Fruit fly (Drosophila melanogaster) whole organism, embryonic: Measurements from ENCODE around the gene CG33489.

Experiments
- ATbp ChIP-seq: fragments of 200-800 bp; sonication (Bioruptor generic); optimal IDR thresholded peaks from 2 replicates; lab custom pipeline; 2017; ENCODE audit warnings: missing biosample characterization, mild to moderate bottlenecking, missing genetic modification characterization, missing genetic modification reagents
- Aef1 ChIP-seq: fragments of 200-800 bp; sonication (Bioruptor generic); IDR thresholded peaks from 3 replicates; pipeline ENCODE4 v1.3.6; 2022; ENCODE audit warnings: missing biosample characterization, missing genetic modification characterization
- Bgb ChIP-seq: fragments of 200-800 bp; sonication (Bioruptor generic); IDR thresholded peaks from 2 replicates; pipeline ENCODE4 v1.3.6; 2022; ENCODE audit warnings: missing biosample characterization, missing genetic modification characterization; ENCODE audit not compliant: partially characterized antibody
- CG10543 ChIP-seq: fragments of 200-800 bp; sonication (Bioruptor generic); optimal IDR thresholded peaks from 3 replicates; lab custom pipeline; 2017; ENCODE audit warnings: missing biosample characterization, mild to moderate bottlenecking, missing genetic modification characterization, moderate library complexity
- CG11456 ChIP-seq: fragments of 200-800 bp; sonication (Bioruptor generic); IDR thresholded peaks from 3 replicates; pipeline ENCODE4 v1.3.6; 2022; ENCODE audit warnings: missing biosample characterization, missing genetic modification characterization
- CG12391 ChIP-seq: fragments of 200-800 bp; sonication (Bioruptor generic); optimal IDR thresholded peaks from 3 replicates; lab custom pipeline; 2018; ENCODE audit warnings: missing biosample characterization, mild to moderate bottlenecking, missing genetic modification characterization, moderate library complexity
- CG12659 ChIP-seq: fragments of 200-800 bp; sonication (Bioruptor generic); optimal IDR thresholded peaks from 3 replicates; lab custom pipeline; 2017; ENCODE audit warnings: mild to moderate bottlenecking, missing biosample characterization, missing genetic modification reagents, missing genetic modification characterization
- CG17359 ChIP-seq: fragments of 200-800 bp; sonication (Bioruptor generic); optimal IDR thresholded peaks from 3 replicates; lab custom pipeline; 2018; ENCODE audit warnings: missing biosample characterization, mild to moderate bottlenecking, missing genetic modification characterization, moderate library complexity
- CG1792 ChIP-seq: fragments of 200-800 bp; sonication (Bioruptor generic); optimal IDR thresholded peaks from 2 replicates; lab custom pipeline; 2016; ENCODE audit warnings: missing biosample characterization, missing genetic modification characterization
- CG1832 ChIP-seq: fragments of 200-800 bp; sonication (Bioruptor generic); optimal IDR thresholded peaks from 2 replicates; lab custom pipeline; 2017; ENCODE audit warnings: missing biosample characterization, mild to moderate bottlenecking, missing genetic modification characterization, inconsistent platforms
- CG2120 ChIP-seq: fragments of 200-800 bp; sonication (Bioruptor generic); optimal IDR thresholded peaks from 3 replicates; lab custom pipeline; 2016; ENCODE audit warnings: missing biosample characterization, missing genetic modification characterization
- CG2678 ChIP-seq: fragments of 200-800 bp; sonication (Bioruptor generic); optimal IDR thresholded peaks from 3 replicates; lab custom pipeline; 2019; ENCODE audit warnings: missing biosample characterization, mild to moderate bottlenecking, missing genetic modification characterization, moderate library complexity
- CG2712 ChIP-seq: fragments of 200-800 bp; optimal IDR thresholded peaks from 3 replicates; lab custom pipeline; 2019; ENCODE audit warnings: missing biosample characterization, mild to moderate bottlenecking, missing genetic modification characterization, moderate library complexity
- CG32532 ChIP-seq: fragments of 200-800 bp; sonication (Bioruptor generic); IDR thresholded peaks from 2 replicates; pipeline ENCODE4 v1.3.6; 2022; ENCODE audit warnings: missing biosample characterization, missing genetic modification characterization
- CG34376 ChIP-seq: fragments of 200-800 bp; sonication (Bioruptor generic); optimal IDR thresholded peaks from 2 replicates; lab custom pipeline; 2018; ENCODE audit warnings: missing biosample characterization, mild to moderate bottlenecking, missing genetic modification characterization
- CG4730 ChIP-seq: fragments of 200-800 bp; sonication (Bioruptor generic); IDR thresholded peaks from 2 replicates; pipeline ENCODE4 v1.3.6; 2022; ENCODE audit warnings: missing biosample characterization, missing genetic modification characterization
- CG5245 ChIP-seq: fragments of 200-800 bp; sonication (Bioruptor generic); optimal IDR thresholded peaks from 3 replicates; lab custom pipeline; 2016; ENCODE audit warnings: missing biosample characterization, missing genetic modification characterization
- CG7556 ChIP-seq: fragments of 200-800 bp; sonication (Bioruptor generic); optimal IDR thresholded peaks from 2 replicates; lab custom pipeline; 2017; ENCODE audit warnings: missing biosample characterization, mild to moderate bottlenecking, missing genetic modification characterization
- CG8388 ChIP-seq: fragments of 200-800 bp; sonication (Bioruptor generic); optimal IDR thresholded peaks from 2 replicates; lab custom pipeline; 2019; ENCODE audit warnings: missing biosample characterization, mild to moderate bottlenecking, missing genetic modification characterization, moderate library complexity
- CoRest ChIP-seq: fragments of 200-800 bp; sonication (Bioruptor generic); optimal IDR thresholded peaks from 3 replicates; lab custom pipeline; 2018; ENCODE audit warnings: missing biosample characterization, mild to moderate bottlenecking, missing genetic modification characterization, moderate library complexity
- Deaf1 ChIP-seq: fragments of 200-800 bp; optimal IDR thresholded peaks from 3 replicates; lab custom pipeline; 2019; ENCODE audit warnings: missing biosample characterization, mild to moderate bottlenecking, missing genetic modification characterization, moderate library complexity
- Dek ChIP-seq: fragments of 200-800 bp; sonication (Bioruptor generic); optimal IDR thresholded peaks from 3 replicates; lab custom pipeline; 2019; ENCODE audit warnings: missing biosample characterization, mild to moderate bottlenecking, missing genetic modification characterization, moderate library complexity
- Dll ChIP-seq: fragments of 200-800 bp; sonication (Bioruptor generic); IDR thresholded peaks from 4 replicates; pipeline ENCODE4 v1.3.6; 2022; ENCODE audit warnings: missing biosample characterization, missing genetic modification characterization; ENCODE audit not compliant: partially characterized antibody
- Doc3 ChIP-seq: fragments of 200-800 bp; sonication (Bioruptor generic); IDR thresholded peaks from 3 replicates; pipeline ENCODE4 v1.3.6; 2022; ENCODE audit warnings: missing biosample characterization, missing genetic modification characterization; ENCODE audit not compliant: partially characterized antibody
- Max ChIP-seq: fragments of 200-800 bp; sonication (Bioruptor generic); optimal IDR thresholded peaks from 2 replicates; lab custom pipeline; 2016; ENCODE audit warnings: missing biosample characterization, mild to moderate bottlenecking, missing genetic modification characterization
- NfI ChIP-seq: fragments of 200-800 bp; sonication (Bioruptor generic); optimal IDR thresholded peaks from 3 replicates; lab custom pipeline; 2018; ENCODE audit warnings: missing biosample characterization, mild to moderate bottlenecking, missing genetic modification characterization, moderate library complexity
- Opbp ChIP-seq: fragments of 200-800 bp; sonication (Bioruptor generic); IDR thresholded peaks from 3 replicates; pipeline ENCODE4 v1.3.6; 2022; ENCODE audit warnings: missing biosample characterization, missing genetic modification characterization; ENCODE audit not compliant: partially characterized antibody
- PHDP ChIP-seq: fragments of 200-800 bp; sonication (Bioruptor generic); optimal IDR thresholded peaks from 3 replicates; lab custom pipeline; 2018; ENCODE audit warnings: missing biosample characterization, mild to moderate bottlenecking, missing genetic modification characterization, moderate library complexity
- Rfx ChIP-seq: fragments of 200-800 bp; sonication (Bioruptor generic); IDR thresholded peaks from 2 replicates; pipeline ENCODE4 v1.3.6; 2022; ENCODE audit warnings: missing biosample characterization, missing genetic modification characterization
- Xbp1 ChIP-seq: fragments of 200-800 bp; sonication (Bioruptor generic); optimal IDR thresholded peaks from 3 replicates; lab custom pipeline; 2016; ENCODE audit warnings: missing biosample characterization, mild to moderate bottlenecking, missing genetic modification characterization
- YL-1 ChIP-seq: fragments of 200-800 bp; sonication (Bioruptor generic); optimal IDR thresholded peaks from 3 replicates; lab custom pipeline; 2017; ENCODE audit warnings: missing biosample characterization, mild to moderate bottlenecking, missing genetic modification characterization
- al ChIP-seq: fragments of 200-800 bp; sonication (Bioruptor generic); IDR thresholded peaks from 2 replicates; pipeline ENCODE4 v1.3.6; 2022; ENCODE audit warnings: missing biosample characterization, missing genetic modification characterization
- ase ChIP-seq: fragments of 200-800 bp; sonication (Bioruptor generic); IDR thresholded peaks from 3 replicates; pipeline ENCODE4 v1.3.6; 2022; ENCODE audit warnings: missing biosample characterization, missing genetic modification characterization
- croc ChIP-seq: fragments of 200-800 bp; sonication (Bioruptor generic); conservative IDR thresholded peaks from 3 replicates; pipeline ENCODE4 v1.3.6; 2022; ENCODE audit warnings: missing biosample characterization, missing genetic modification characterization
- dm ChIP-seq: fragments of 200-800 bp; sonication (Bioruptor generic); optimal IDR thresholded peaks from 3 replicates; lab custom pipeline; 2016; ENCODE audit warnings: missing biosample characterization, missing genetic modification characterization
- dpn ChIP-seq, 2 experiments: fragments of 200-800 bp; sonication (Bioruptor generic); optimal IDR thresholded peaks; 3 replicates each; lab custom pipeline; 2016; ENCODE audit warnings: missing biosample characterization in 2 of 2, missing genetic modification characterization in 2 of 2
- fd3F ChIP-seq: fragments of 200-800 bp; sonication (Bioruptor generic); optimal IDR thresholded peaks from 2 replicates; lab custom pipeline; 2018; ENCODE audit warnings: missing biosample characterization, mild to moderate bottlenecking, missing genetic modification characterization, moderate library complexity
- ftz-f1 ChIP-seq: fragments of 200-800 bp; sonication (Bioruptor generic); optimal IDR thresholded peaks from 2 replicates; lab custom pipeline; 2016; ENCODE audit warnings: missing biosample characterization, missing genetic modification characterization
- hbn ChIP-seq: fragments of 200-800 bp; sonication (Bioruptor generic); IDR thresholded peaks from 2 replicates; pipeline ENCODE4 v1.3.6; 2022; ENCODE audit warnings: missing biosample characterization, missing genetic modification characterization; ENCODE audit not compliant: partially characterized antibody
- hkb ChIP-seq, 2 experiments: fragments of 200-800 bp in 1 of 2; fragments of >200 bp in 1 of 2; sonication (Bioruptor generic) in 1 of 2; IDR thresholded peaks in 1 of 2; optimal IDR thresholded peaks in 1 of 2; 2 replicates each; pipeline versions ENCODE4 v1.3.6 to Lab custom; 2017 to 2022; ENCODE audit warnings: missing biosample characterization in 1 of 2, missing genetic modification characterization in 1 of 2
- lmd ChIP-seq: fragments of 200-800 bp; sonication (Bioruptor generic); IDR thresholded peaks from 2 replicates; pipeline ENCODE4 v1.3.6; 2022; ENCODE audit warnings: missing biosample characterization, missing genetic modification characterization
- nmo ChIP-seq: fragments of 200-800 bp; sonication (Bioruptor generic); optimal IDR thresholded peaks from 2 replicates; lab custom pipeline; 2018; ENCODE audit warnings: missing biosample characterization, mild to moderate bottlenecking, missing genetic modification characterization, moderate library complexity
- phol ChIP-seq: fragments of 200-800 bp; sonication (Bioruptor generic); optimal IDR thresholded peaks from 3 replicates; lab custom pipeline; 2018; ENCODE audit warnings: missing biosample characterization, mild to moderate bottlenecking, missing genetic modification characterization, moderate library complexity
- psq ChIP-seq: fragments of 200-800 bp; sonication (Bioruptor generic); optimal IDR thresholded peaks from 2 replicates; lab custom pipeline; 2017; ENCODE audit warnings: missing biosample characterization, missing genetic modification characterization
- tgo ChIP-seq: fragments of 200-800 bp; sonication (Bioruptor generic); IDR thresholded peaks from 3 replicates; pipeline ENCODE4 v1.3.6; 2022; ENCODE audit warnings: missing biosample characterization, missing genetic modification characterization
- zen2 ChIP-seq: fragments of 200-800 bp; sonication (Bioruptor generic); IDR thresholded peaks from 3 replicates; pipeline ENCODE4 v1.3.6; 2022; ENCODE audit warnings: missing biosample characterization, missing genetic modification characterization; ENCODE audit not compliant: partially characterized antibody

Gene CG33489

DNA sequence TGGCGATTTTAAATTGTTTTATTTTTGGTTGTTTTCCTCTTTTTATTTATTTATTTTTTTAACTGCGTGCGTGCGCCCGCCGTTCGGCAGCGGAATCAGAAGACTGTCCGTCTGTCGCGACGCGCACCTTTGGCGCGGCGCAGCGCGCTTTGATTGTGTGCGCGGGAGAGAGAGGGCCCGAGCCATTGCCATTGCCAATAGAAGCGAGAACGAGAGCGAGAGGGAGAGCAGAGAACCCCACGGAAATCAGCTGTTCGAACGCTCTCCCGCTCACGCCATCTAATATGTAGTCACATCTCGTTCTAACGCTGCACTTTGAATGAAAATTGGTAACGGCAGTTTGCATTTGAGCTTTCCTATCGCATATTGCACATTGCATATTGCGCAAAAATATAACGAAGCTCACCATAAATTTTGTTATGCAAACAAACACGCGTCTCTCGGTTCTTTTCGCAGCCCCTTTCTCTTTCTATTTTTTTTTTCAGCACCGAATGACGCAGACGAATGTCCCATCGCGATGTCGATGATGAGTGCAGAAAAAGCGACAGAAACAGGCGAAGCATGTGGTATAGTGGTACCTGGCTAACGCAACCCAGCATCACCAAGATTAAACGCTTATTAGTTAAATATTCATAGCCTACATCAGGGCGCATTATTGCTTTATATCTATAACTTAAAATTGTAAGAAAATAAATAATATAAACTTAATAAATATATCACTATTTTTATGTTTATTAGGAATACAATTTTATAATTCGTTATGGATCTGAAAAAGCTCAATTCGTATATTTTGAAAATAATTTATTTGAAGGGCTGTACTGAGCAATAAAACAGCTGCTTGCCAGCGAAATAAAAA is 42.2 kb downstream of the CG33489 start (continued):
- TF ChIP-seq CG12659 (GFP tag; lab: Kevin White, UChicago) (peak; percentile 22), CG12391 (peak; percentile 24), Dek (tag; lab: Kevin White, UChicago) (peak; percentile 16), fd3F (GFP tag; lab: Kevin White, UChicago) (peak; percentile 23), YL-1 (GFP tag; lab: Kevin White, UChicago) (no peak), CG2712 (peak; percentile 4), hbn (GFP tag; lab: Robert Waterston, UW) (peak; percentile 28; the same call in 1 of the 2 replicates), CG34376 (GFP tag; lab: Kevin White, UChicago) (peak; percentile 30), psq (no peak), Deaf1 (tag; lab: Kevin White, UChicago) (peak; percentile 29), Aef1 (GFP tag; lab: Robert Waterston, UW) (no peak), CG8388 (GFP tag; lab: Kevin White, UChicago) (peak; percentile 23), phol (tag; lab: Kevin White, UChicago) (peak; percentile 8), hkb (optimal IDR thresholded peaks at IDR 0.05; lab: Kevin White, UChicago) (no peak), hkb (GFP tag; IDR thresholded peaks at IDR 0.05; lab: Robert Waterston, UW) (peak; percentile 10; the same call in 1 of the 2 replicates), CG32532 (GFP tag; lab: Robert Waterston, UW) (peak; percentile 39), Rfx (peak; percentile 51; the same call in 1 of the 2 replicates), CG11456 (GFP tag; lab: Robert Waterston, UW) (0 out of 3 replicates have a peak, but pooled peaks have one; percentile 26), CG1832 (GFP tag; lab: Kevin White, UChicago) (peak; percentile 83), CG2120 (GFP tag; lab: Kevin White, UChicago) (no peak), Opbp (GFP tag; lab: Robert Waterston, UW) (0 out of 3 replicates have a peak, but pooled peaks have one; percentile 23), dpn (GFP tag; optimal IDR thresholded peaks at IDR 0.05; lab: Kevin White, UChicago) (peak in 1 of 2 experiments; percentile 5), CG2678 (tag; lab: Kevin White, UChicago) (peak; percentile 60), dm (GFP tag; lab: Kevin White, UChicago) (no peak), Doc3 (GFP tag; lab: Robert Waterston, UW) (0 out of 3 replicates have a peak, but pooled peaks have one; percentile 9), Bgb (peak; percentile 55; the same call in 1 of the 2 replicates), Max (GFP tag; lab: Kevin White, UChicago) (no peak), croc (GFP tag; lab: Robert Waterston, UW) (no peak), ase (GFP tag; lab: Robert Waterston, UW) (no peak), zen2 (GFP tag; lab: Robert Waterston, UW) (0 out of 3 replicates have a peak, but pooled peaks have one; percentile 48), PHDP (tag; lab: Kevin White, UChicago) (peak; percentile 49), Xbp1 (GFP tag; lab: Kevin White, UChicago) (no peak), tgo (GFP tag; lab: Robert Waterston, UW) (0 out of 3 replicates have a peak, but pooled peaks have one; percentile 25), nmo (GFP tag; lab: Kevin White, UChicago) (peak; percentile 17), CG1792 (GFP tag; lab: Kevin White, UChicago) (no peak), Dll (peak; percentile 47; the same call in 2 of the 4 replicates), CG5245 (no peak), CG17359 (tag; lab: Kevin White, UChicago) (peak; percentile 11), CoRest (tag; lab: Kevin White, UChicago) (peak; percentile 54), CG4730 (GFP tag; lab: Robert Waterston, UW) (no peak), ftz-f1 (GFP tag; lab: Kevin White, UChicago) (peak; percentile 53), al (GFP tag; lab: Robert Waterston, UW) (peak; percentile 47; the same call in 1 of the 2 replicates), CG7556 (GFP tag; lab: Kevin White, UChicago) (peak; percentile 21), CG10543 (GFP tag; lab: Kevin White, UChicago) (peak; percentile 55), NfI (GFP tag; lab: Kevin White, UChicago) (peak; percentile 13), ATbp (GFP tag; lab: Kevin White, UChicago) (no peak), lmd (GFP tag; lab: Robert Waterston, UW) (peak; percentile 48; the same call in 1 of the 2 replicates)
